Worm (Caenorhabditis elegans) whole organism, L3 larva: Measurements from ENCODE around the gene aat-8.
A peak's percentile ranks its signal among the peaks of the same experiment; 100 is the strongest.

ENCODE experiments used
- R02D3.7 ChIP-seq: fragments of 150-350 bp; optimal IDR thresholded peaks from 2 replicates; lab custom pipeline; 2014; ENCODE audit warnings: missing biosample characterization, missing genetic modification characterization
- ZK546.5 ChIP-seq: sonication (generic microtip); optimal IDR thresholded peaks from 2 replicates; lab custom pipeline; 2017; ENCODE audit warnings: missing biosample characterization, missing genetic modification characterization
- aly-2 ChIP-seq: fragments of 150-350 bp; optimal IDR thresholded peaks from 2 replicates; lab custom pipeline; 2014; ENCODE audit warnings: missing biosample characterization, missing genetic modification characterization
- ama-1 ChIP-seq: fragments of 150-350 bp; optimal IDR thresholded peaks from 2 replicates; lab custom pipeline; 2018
- ceh-16 ChIP-seq: sonication (generic microtip); optimal IDR thresholded peaks from 2 replicates; lab custom pipeline; 2017; ENCODE audit warnings: missing biosample characterization, missing genetic modification characterization
- ceh-28 ChIP-seq: fragments of 150-350 bp; optimal IDR thresholded peaks from 2 replicates; lab custom pipeline; 2014; ENCODE audit warnings: missing biosample characterization, missing genetic modification reagents, missing genetic modification characterization
- ceh-9 ChIP-seq: sonication (generic microtip); optimal IDR thresholded peaks from 2 replicates; lab custom pipeline; 2018; ENCODE audit warnings: missing biosample characterization, missing genetic modification characterization
- daf-12 ChIP-seq: fragments of 150-350 bp; optimal IDR thresholded peaks from 2 replicates; lab custom pipeline; 2014; ENCODE audit warnings: missing biosample characterization, missing genetic modification reagents, missing genetic modification characterization
- egl-5 ChIP-seq: fragments of 150-350 bp; optimal IDR thresholded peaks from 2 replicates; lab custom pipeline; 2017; ENCODE audit warnings: missing biosample characterization, missing genetic modification reagents, missing genetic modification characterization, inconsistent platforms
- elt-2 ChIP-seq: sonication (generic microtip); optimal IDR thresholded peaks from 2 replicates; lab custom pipeline; 2016; ENCODE audit warnings: missing genetic modification reagents, mild to moderate bottlenecking, missing genetic modification characterization, missing compliant biosample characterization
- elt-3 ChIP-seq, 3 experiments: fragments of 150-350 bp in 1 of 3; sonication (generic microtip) in 2 of 3; optimal IDR thresholded peaks; 2 replicates in 2 of 3; 4 replicates in 1 of 3; lab custom pipeline; 2014 to 2017; ENCODE audit warnings: missing biosample characterization in 3 of 3, missing genetic modification characterization in 3 of 3
- fkh-10 ChIP-seq: sonication (generic microtip); optimal IDR thresholded peaks from 2 replicates; lab custom pipeline; 2017; ENCODE audit warnings: missing biosample characterization, missing genetic modification reagents, missing genetic modification characterization
- fkh-2 ChIP-seq: fragments of 150-350 bp; optimal IDR thresholded peaks from 2 replicates; lab custom pipeline; 2014; ENCODE audit warnings: missing biosample characterization, missing genetic modification reagents, missing genetic modification characterization
- fos-1 ChIP-seq: fragments of 150-350 bp; optimal IDR thresholded peaks from 2 replicates; lab custom pipeline; 2014; ENCODE audit warnings: missing biosample characterization, missing genetic modification characterization
- hmg-11 ChIP-seq: sonication (generic microtip); optimal IDR thresholded peaks from 2 replicates; lab custom pipeline; 2016; ENCODE audit warnings: missing genetic modification characterization, missing compliant biosample characterization
- jun-1 ChIP-seq: fragments of 150-350 bp; optimal IDR thresholded peaks from 2 replicates; lab custom pipeline; 2014; ENCODE audit warnings: missing biosample characterization, missing genetic modification reagents, missing genetic modification characterization
- lin-15B ChIP-seq: fragments of 150-350 bp; optimal IDR thresholded peaks from 2 replicates; lab custom pipeline; 2014; ENCODE audit warnings: missing biosample characterization, missing genetic modification characterization
- lsy-12 ChIP-seq: sonication (generic microtip); optimal IDR thresholded peaks from 2 replicates; lab custom pipeline; 2016; ENCODE audit warnings: mild to moderate bottlenecking, missing genetic modification characterization, missing compliant biosample characterization
- nfya-1 ChIP-seq: sonication (generic microtip); optimal IDR thresholded peaks from 2 replicates; lab custom pipeline; 2017; ENCODE audit warnings: missing genetic modification characterization, mild to moderate bottlenecking, missing compliant biosample characterization, antibody characterized with exemption, moderate library complexity; ENCODE audit not compliant: insufficient read depth
- nhr-12 ChIP-seq: fragments of 150-350 bp; optimal IDR thresholded peaks from 2 replicates; lab custom pipeline; 2014; ENCODE audit warnings: missing biosample characterization, missing genetic modification characterization
- nhr-23 ChIP-seq: fragments of 150-350 bp; optimal IDR thresholded peaks from 2 replicates; lab custom pipeline; 2014; ENCODE audit warnings: missing biosample characterization, missing genetic modification reagents, missing genetic modification characterization
- nhr-237 ChIP-seq: fragments of 150-350 bp; optimal IDR thresholded peaks from 2 replicates; lab custom pipeline; 2014; ENCODE audit warnings: missing biosample characterization, missing genetic modification characterization
- nhr-25 ChIP-seq: sonication (generic microtip); optimal IDR thresholded peaks from 2 replicates; lab custom pipeline; 2017; ENCODE audit warnings: missing biosample characterization, missing genetic modification characterization
- nhr-28 ChIP-seq: fragments of 150-350 bp; optimal IDR thresholded peaks from 2 replicates; lab custom pipeline; 2014; ENCODE audit warnings: missing biosample characterization, missing genetic modification characterization
- nhr-43 ChIP-seq: sonication (generic microtip); optimal IDR thresholded peaks from 2 replicates; lab custom pipeline; 2016; ENCODE audit warnings: mild to moderate bottlenecking, missing genetic modification characterization, missing compliant biosample characterization; ENCODE audit not compliant: poor library complexity, severe bottlenecking
- nhr-67 ChIP-seq: fragments of 150-350 bp; optimal IDR thresholded peaks from 2 replicates; lab custom pipeline; 2014; ENCODE audit warnings: missing biosample characterization, missing genetic modification characterization
- nhr-76 ChIP-seq: fragments of 150-350 bp; sonication (generic microtip); optimal IDR thresholded peaks from 5 replicates; lab custom pipeline; 2014; ENCODE audit warnings: missing biosample characterization, missing genetic modification characterization
- pha-4 ChIP-seq: fragments of 150-350 bp; optimal IDR thresholded peaks from 2 replicates; lab custom pipeline; 2014; ENCODE audit warnings: missing biosample characterization, missing genetic modification reagents, missing genetic modification characterization
- pqm-1 ChIP-seq: fragments of 150-350 bp; optimal IDR thresholded peaks from 2 replicates; lab custom pipeline; 2017; ENCODE audit warnings: missing biosample characterization, missing genetic modification characterization, inconsistent platforms
- sea-2 ChIP-seq: fragments of 150-350 bp; sonication (generic microtip); optimal IDR thresholded peaks from 4 replicates; lab custom pipeline; 2014; ENCODE audit warnings: missing biosample characterization, missing genetic modification reagents, missing genetic modification characterization
- skn-1 ChIP-seq: fragments of 150-350 bp; optimal IDR thresholded peaks from 2 replicates; lab custom pipeline; 2014; ENCODE audit warnings: missing biosample characterization, missing genetic modification characterization
- unc-39 ChIP-seq: sonication (generic microtip); optimal IDR thresholded peaks from 4 replicates; lab custom pipeline; 2017; ENCODE audit warnings: missing biosample characterization, missing genetic modification characterization
- unc-62 ChIP-seq: fragments of 150-350 bp; sonication (generic microtip); optimal IDR thresholded peaks from 4 replicates; lab custom pipeline; 2014; ENCODE audit warnings: missing biosample characterization, missing genetic modification reagents, missing genetic modification characterization
- ztf-4 ChIP-seq: fragments of 150-350 bp; optimal IDR thresholded peaks from 2 replicates; lab custom pipeline; 2014; ENCODE audit warnings: missing biosample characterization, missing genetic modification characterization

The aat-8 gene

ce11 chrIV:3874417-3874816 is 9.6 kb upstream of the aat-8 start (continued):
- TF ChIP-seq fkh-10 (GFP tag; lab: Kevin White, UChicago) (no peak), nhr-23 (no peak), aly-2 (tag; lab: Kevin White, UChicago) (no peak), hmg-11 (peak; percentile 19), ztf-4 (tag; lab: Kevin White, UChicago) (no peak), egl-5 (no peak), lsy-12 (tag; lab: Kevin White, UChicago) (no peak), daf-12 (tag; lab: Kevin White, UChicago) (no peak), fkh-2 (tag; lab: Kevin White, UChicago) (no peak), nhr-76 (tag; lab: Kevin White, UChicago) (no peak)

- TF ChIP-seq nhr-23 (no peak), fkh-10 (GFP tag; lab: Kevin White, UChicago) (no peak), ceh-28 (no peak), nhr-28 (tag; lab: Kevin White, UChicago) (no peak), lin-15B (no peak), sea-2 (GFP tag; lab: Kevin White, UChicago) (no peak), nhr-43 (tag; lab: Kevin White, UChicago) (no peak), nhr-67 (tag; lab: Kevin White, UChicago) (no peak), unc-62 (GFP tag; lab: Kevin White, UChicago) (no peak), nfya-1 (no peak)
- TF ChIP-seq, all 47 proteins: peak for 0
These were observed 8.9 kb upstream of the aat-8 start, which contains the start of gene F37C4.5 for ce11 chrIV:3873706-3874105. TSS of gene F37C4.5 (minus strand) at chrIV:3873806.

- TF ChIP-seq nhr-12 (tag; lab: Kevin White, UChicago), result no peak
- TF ChIP-seq pha-4 (tag; lab: Kevin White, UChicago), result peak; percentile 31
- peak; percentile 9 for TF ChIP-seq nhr-25
These were observed 8.4 kb upstream of the aat-8 start for ce11 chrIV:3873195-3873594.

DNA sequence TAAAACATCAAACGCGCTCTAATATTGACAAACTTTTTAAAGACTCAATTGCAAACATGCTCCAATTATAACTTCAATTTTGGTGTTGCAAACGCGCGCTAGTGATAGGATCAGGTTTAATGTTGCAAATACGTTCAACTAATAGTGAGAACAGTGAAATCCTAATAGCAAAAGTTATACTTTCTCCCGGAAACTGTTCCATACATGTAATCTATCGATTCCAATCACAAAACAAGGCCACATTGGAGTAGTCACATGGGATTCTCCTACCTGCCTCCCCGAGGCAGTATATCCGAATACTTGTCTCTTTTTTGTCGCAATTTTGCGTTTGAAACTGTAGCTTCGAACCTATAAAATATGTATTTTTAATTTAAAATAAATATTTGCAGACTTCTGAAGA is 5.0 kb upstream of the aat-8 start:
- no peak for TF ChIP-seq ama-1

DNA sequence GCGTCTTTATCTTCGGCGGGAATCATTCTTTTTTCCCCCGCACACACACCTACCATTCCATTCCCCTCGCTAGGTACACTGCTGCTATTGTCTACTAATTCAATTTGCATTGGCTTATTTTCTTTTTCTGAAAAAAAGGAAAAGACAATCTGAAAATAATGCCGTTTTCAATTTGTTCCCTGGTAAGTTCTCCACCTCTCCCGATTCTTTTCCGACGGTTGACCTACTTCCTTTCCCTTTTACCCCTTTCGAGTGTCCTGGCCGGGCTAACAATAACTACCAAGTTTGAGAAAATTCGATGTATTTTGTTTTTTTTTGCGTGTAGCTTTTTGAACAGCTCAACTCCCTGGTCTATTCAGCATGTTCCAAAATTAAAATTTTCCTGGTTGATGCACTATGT is 2.4 kb upstream of the aat-8 start, which contains the start of gene F37C4.4:
Gene F37C4.4 (plus strand): TSS at position 58 of the 400 bp plus-strand sequence.
- TF ChIP-seq sea-2 (GFP tag; lab: Kevin White, UChicago) (no peak), elt-2 (tag; lab: Kevin White, UChicago) (no peak), ceh-16 (tag; lab: Kevin White, UChicago) (no peak), nhr-67 (tag; lab: Kevin White, UChicago) (no peak), elt-3 (tag; optimal IDR thresholded peaks at IDR 0.05; lab: Kevin White, UChicago) (no peak), fos-1 (tag; lab: Kevin White, UChicago) (no peak), jun-1 (tag; lab: Kevin White, UChicago) (no peak), unc-39 (tag; lab: Kevin White, UChicago) (no peak), pqm-1 (tag; lab: Kevin White, UChicago) (no peak), daf-12 (tag; lab: Kevin White, UChicago) (no peak), skn-1 (tag; lab: Kevin White, UChicago) (no peak)

DNA sequence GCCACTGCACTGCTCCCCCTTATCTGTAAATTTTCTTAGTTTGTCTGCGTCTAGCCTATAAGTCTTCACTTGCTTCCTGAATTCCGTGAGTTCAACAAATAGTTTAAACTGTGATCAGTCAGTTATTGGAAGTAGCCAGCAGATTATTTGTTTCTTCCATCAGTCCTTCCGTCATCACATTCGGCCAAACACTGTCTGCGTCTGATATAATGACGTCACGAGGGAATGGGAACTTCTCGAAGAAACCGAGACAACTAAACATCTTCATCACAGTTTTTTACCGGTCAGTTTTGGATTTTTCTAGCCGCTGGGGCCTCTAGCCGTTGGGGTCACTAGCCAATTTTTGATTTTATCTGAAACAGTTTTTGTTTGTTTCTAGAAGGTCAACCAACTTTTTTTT is 1.2 kb upstream of the aat-8 start:
- TF ChIP-seq ZK546.5 (tag; lab: Kevin White, UChicago) (no peak), hmg-11 (no peak), R02D3.7 (tag; lab: Kevin White, UChicago) (no peak), elt-3 (tag; optimal IDR thresholded peaks at IDR 0.05; lab: Kevin White, UChicago) (no peak), nhr-23 (peak; percentile 46), sea-2 (GFP tag; lab: Kevin White, UChicago) (no peak), ztf-4 (tag; lab: Kevin White, UChicago) (no peak), elt-2 (tag; lab: Kevin White, UChicago) (peak; percentile 38), nhr-237 (tag; lab: Kevin White, UChicago) (no peak), lin-15B (no peak), nhr-25 (peak; percentile 55), ceh-9 (tag; lab: Kevin White, UChicago) (no peak), fkh-10 (GFP tag; lab: Kevin White, UChicago) (no peak), fos-1 (tag; lab: Kevin White, UChicago) (no peak), ceh-16 (tag; lab: Kevin White, UChicago) (no peak), pqm-1 (tag; lab: Kevin White, UChicago) (peak; percentile 30), nhr-28 (tag; lab: Kevin White, UChicago) (no peak)
- TF ChIP-seq, all 47 proteins: peak for 4
